Worm (Caenorhabditis elegans) whole organism, L3 larva: ENCODE measurements around the gene F09G2.2.

Source experiments
- R02D3.7 ChIP-seq: fragments of 150-350 bp; optimal IDR thresholded peaks from 2 replicates; lab custom pipeline; 2014; ENCODE audit warnings: missing biosample characterization, missing genetic modification characterization
- aly-2 ChIP-seq: fragments of 150-350 bp; optimal IDR thresholded peaks from 2 replicates; lab custom pipeline; 2014; ENCODE audit warnings: missing biosample characterization, missing genetic modification characterization
- mml-1 ChIP-seq: fragments of 150-350 bp; sonication (generic microtip); optimal IDR thresholded peaks from 3 replicates; lab custom pipeline; 2014; ENCODE audit warnings: missing biosample characterization, missing genetic modification characterization
- nhr-11 ChIP-seq: fragments of 150-350 bp; optimal IDR thresholded peaks from 2 replicates; lab custom pipeline; 2014; ENCODE audit warnings: missing biosample characterization, missing genetic modification characterization
- nhr-12 ChIP-seq: fragments of 150-350 bp; optimal IDR thresholded peaks from 2 replicates; lab custom pipeline; 2014; ENCODE audit warnings: missing biosample characterization, missing genetic modification characterization
- nhr-28 ChIP-seq: fragments of 150-350 bp; optimal IDR thresholded peaks from 2 replicates; lab custom pipeline; 2014; ENCODE audit warnings: missing biosample characterization, missing genetic modification characterization
- nhr-43 ChIP-seq: sonication (generic microtip); optimal IDR thresholded peaks from 2 replicates; lab custom pipeline; 2016; ENCODE audit warnings: mild to moderate bottlenecking, missing genetic modification characterization, missing compliant biosample characterization; ENCODE audit not compliant: poor library complexity, severe bottlenecking
- nhr-67 ChIP-seq: fragments of 150-350 bp; optimal IDR thresholded peaks from 2 replicates; lab custom pipeline; 2014; ENCODE audit warnings: missing biosample characterization, missing genetic modification characterization
- nhr-76 ChIP-seq: fragments of 150-350 bp; sonication (generic microtip); optimal IDR thresholded peaks from 5 replicates; lab custom pipeline; 2014; ENCODE audit warnings: missing biosample characterization, missing genetic modification characterization
- skn-1 ChIP-seq: fragments of 150-350 bp; optimal IDR thresholded peaks from 2 replicates; lab custom pipeline; 2014; ENCODE audit warnings: missing biosample characterization, missing genetic modification characterization

DNA sequence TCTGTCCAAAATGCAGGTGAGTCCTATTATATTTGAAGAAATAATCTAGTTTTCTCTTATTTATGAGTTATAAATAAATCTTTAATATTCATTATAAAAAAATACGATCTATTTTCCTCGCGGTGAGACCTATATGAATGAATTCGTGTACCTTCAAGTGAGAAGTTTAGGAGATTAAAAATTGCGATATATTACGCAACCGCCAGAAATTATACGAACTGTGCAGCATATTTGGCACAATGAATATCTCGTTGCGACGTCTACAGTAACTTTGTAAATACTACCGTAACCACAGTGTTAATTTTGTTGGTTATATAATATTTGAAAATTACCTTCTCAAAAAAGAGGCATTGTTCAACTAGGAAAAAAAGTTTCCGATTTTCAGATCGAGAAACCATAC is 27.6 kb downstream of the F09G2.2 start:
- no peak for TF ChIP-seq R02D3.7
- no peak for TF ChIP-seq nhr-43 (tag; lab: Kevin White, UChicago)
- no peak for TF ChIP-seq skn-1 (tag; lab: Kevin White, UChicago)
- TF ChIP-seq nhr-11 (tag; lab: Kevin White, UChicago): no peak
- TF ChIP-seq nhr-67 (tag; lab: Kevin White, UChicago): no peak
- no peak for TF ChIP-seq aly-2 (tag; lab: Kevin White, UChicago)
- TF ChIP-seq nhr-12 (tag; lab: Kevin White, UChicago): no peak
- TF ChIP-seq nhr-76 (tag; lab: Kevin White, UChicago): no peak
- TF ChIP-seq nhr-28 (tag; lab: Kevin White, UChicago): no peak
- no peak for TF ChIP-seq mml-1 (tag; lab: Kevin White, UChicago)
